Fruit fly (Drosophila melanogaster) whole organism, embryonic: ENCODE results near the gene Vm34Ca.
A peak's percentile ranks its signal among the peaks of the same experiment; 100 is the strongest.

Source experiments
- Atf-2 ChIP-seq: fragments of 200-800 bp; sonication (Bioruptor generic); optimal IDR thresholded peaks from 2 replicates; lab custom pipeline; 2016; ENCODE audit warnings: missing biosample characterization, missing genetic modification characterization
- Awh ChIP-seq: fragments of 200-800 bp; sonication (Bioruptor generic); IDR thresholded peaks from 2 replicates; pipeline ENCODE4, ENCODE4 v1.3.6; 2022; ENCODE audit warnings: missing biosample characterization, missing genetic modification characterization
- CG10274 ChIP-seq: fragments of 200-800 bp; sonication (Bioruptor generic); optimal IDR thresholded peaks from 3 replicates; lab custom pipeline; 2017; ENCODE audit warnings: missing biosample characterization, mild to moderate bottlenecking, missing genetic modification characterization
- CG10462 ChIP-seq: fragments of 200-800 bp; sonication (Bioruptor generic); optimal IDR thresholded peaks from 2 replicates; lab custom pipeline; 2016; ENCODE audit warnings: missing biosample characterization, missing genetic modification characterization
- CG10543 ChIP-seq: fragments of 200-800 bp; sonication (Bioruptor generic); optimal IDR thresholded peaks from 3 replicates; lab custom pipeline; 2017; ENCODE audit warnings: missing biosample characterization, mild to moderate bottlenecking, missing genetic modification characterization, moderate library complexity
- CG10654 ChIP-seq: fragments of 200-800 bp; sonication (Bioruptor generic); optimal IDR thresholded peaks from 2 replicates; lab custom pipeline; 2016; ENCODE audit warnings: missing biosample characterization, missing genetic modification characterization
- CG11504 ChIP-seq: fragments of 200-800 bp; sonication (Bioruptor generic); optimal IDR thresholded peaks from 3 replicates; lab custom pipeline; 2019; ENCODE audit warnings: missing biosample characterization, mild to moderate bottlenecking, missing genetic modification characterization, moderate library complexity
- CG13123 ChIP-seq: fragments of 200-800 bp; sonication (Bioruptor generic); optimal IDR thresholded peaks from 2 replicates; lab custom pipeline; 2016; ENCODE audit warnings: missing biosample characterization, missing genetic modification characterization
- CG13775 ChIP-seq: fragments of 200-800 bp; sonication (Bioruptor generic); optimal IDR thresholded peaks from 3 replicates; lab custom pipeline; 2017; ENCODE audit warnings: missing biosample characterization, mild to moderate bottlenecking, missing genetic modification characterization
- CG14965 ChIP-seq: fragments of 200-800 bp; sonication (Bioruptor generic); optimal IDR thresholded peaks from 2 replicates; lab custom pipeline; 2016; ENCODE audit warnings: missing biosample characterization, missing genetic modification characterization, borderline replicate concordance
- CG17186 ChIP-seq: fragments of 200-800 bp; sonication (Bioruptor generic); optimal IDR thresholded peaks from 3 replicates; lab custom pipeline; 2017; ENCODE audit warnings: missing biosample characterization, missing genetic modification reagents, missing genetic modification characterization
- CG18619 ChIP-seq: fragments of 200-800 bp; sonication (Bioruptor generic); optimal IDR thresholded peaks from 3 replicates; lab custom pipeline; 2017; ENCODE audit warnings: missing biosample characterization, mild to moderate bottlenecking, missing genetic modification characterization
- CG4282 ChIP-seq: fragments of 200-800 bp; sonication (Bioruptor generic); optimal IDR thresholded peaks from 2 replicates; lab custom pipeline; 2016; ENCODE audit warnings: missing biosample characterization, missing genetic modification characterization
- CG6765 ChIP-seq: fragments of 200-800 bp; sonication (Bioruptor generic); optimal IDR thresholded peaks from 3 replicates; lab custom pipeline; 2017; ENCODE audit warnings: missing biosample characterization, mild to moderate bottlenecking, missing genetic modification characterization
- CG7556 ChIP-seq: fragments of 200-800 bp; sonication (Bioruptor generic); optimal IDR thresholded peaks from 2 replicates; lab custom pipeline; 2017; ENCODE audit warnings: missing biosample characterization, mild to moderate bottlenecking, missing genetic modification characterization
- CG8359 ChIP-seq: fragments of 200-800 bp; sonication (Bioruptor generic); optimal IDR thresholded peaks from 2 replicates; lab custom pipeline; 2017; ENCODE audit warnings: missing biosample characterization, mild to moderate bottlenecking, missing genetic modification characterization, borderline replicate concordance
- CG8765 ChIP-seq: fragments of 200-800 bp; sonication (Bioruptor generic); IDR thresholded peaks from 2 replicates; pipeline ENCODE4 v1.3.6; 2022; ENCODE audit warnings: missing biosample characterization, missing genetic modification characterization
- CG9817 ChIP-seq: fragments of 200-800 bp; sonication (Bioruptor generic); optimal IDR thresholded peaks from 2 replicates; lab custom pipeline; 2018; ENCODE audit warnings: missing biosample characterization, mild to moderate bottlenecking, missing genetic modification characterization, moderate library complexity
- Dbx ChIP-seq: fragments of 200-800 bp; sonication (Bioruptor generic); IDR thresholded peaks from 3 replicates; pipeline ENCODE4 v1.3.6; 2022; ENCODE audit warnings: missing biosample characterization, missing genetic modification characterization
- Dref ChIP-seq: fragments of 200-800 bp; sonication (Bioruptor generic); IDR thresholded peaks from 2 replicates; pipeline ENCODE4 v1.3.6; 2022; ENCODE audit warnings: missing biosample characterization, missing genetic modification characterization
- Ets65A ChIP-seq: fragments of 200-800 bp; sonication (Bioruptor generic); peaks from one replicate; lab custom pipeline; 2016; ENCODE audit warnings: missing biosample characterization, missing genetic modification characterization
- HLH3B ChIP-seq: fragments of 200-800 bp; sonication (Bioruptor generic); IDR thresholded peaks from 2 replicates; pipeline ENCODE4 v1.3.6; 2022; ENCODE audit warnings: missing biosample characterization, missing genetic modification characterization
- Hr3 ChIP-seq: fragments of 200-800 bp; sonication (Bioruptor generic); optimal IDR thresholded peaks from 3 replicates; lab custom pipeline; 2016; ENCODE audit warnings: missing biosample characterization, missing genetic modification characterization
- Jarid2 ChIP-seq: fragments of 200-800 bp; sonication (Bioruptor generic); optimal IDR thresholded peaks from 3 replicates; lab custom pipeline; 2017; ENCODE audit warnings: mild to moderate bottlenecking, missing biosample characterization, missing genetic modification reagents, missing genetic modification characterization
- Lim3 ChIP-seq: fragments of 200-800 bp; sonication (Bioruptor generic); IDR thresholded peaks from 2 replicates; pipeline ENCODE4 v1.3.6; 2022; ENCODE audit warnings: missing biosample characterization, missing genetic modification characterization
- Mrtf ChIP-seq: fragments of 200-800 bp; sonication (Bioruptor generic); IDR thresholded peaks from 3 replicates; pipeline ENCODE4 v1.3.6; 2022; ENCODE audit warnings: missing biosample characterization, missing genetic modification characterization
- Oaz ChIP-seq: fragments of 200-800 bp; sonication (Bioruptor generic); IDR thresholded peaks from 2 replicates; pipeline ENCODE4 v1.3.6; 2022; ENCODE audit warnings: missing biosample characterization, missing genetic modification characterization
- Opbp ChIP-seq: fragments of 200-800 bp; sonication (Bioruptor generic); IDR thresholded peaks from 3 replicates; pipeline ENCODE4 v1.3.6; 2022; ENCODE audit warnings: missing biosample characterization, missing genetic modification characterization; ENCODE audit not compliant: partially characterized antibody
- PHDP ChIP-seq: fragments of 200-800 bp; sonication (Bioruptor generic); optimal IDR thresholded peaks from 3 replicates; lab custom pipeline; 2018; ENCODE audit warnings: missing biosample characterization, mild to moderate bottlenecking, missing genetic modification characterization, moderate library complexity
- Sry-δ ChIP-seq: fragments of 200-800 bp; sonication (Bioruptor generic); optimal IDR thresholded peaks from 2 replicates; lab custom pipeline; 2016; ENCODE audit warnings: missing biosample characterization, missing genetic modification characterization
- Xrp1 ChIP-seq: fragments of 200-800 bp; sonication (Bioruptor generic); IDR thresholded peaks from 2 replicates; pipeline ENCODE4 v1.3.6; 2022; ENCODE audit warnings: missing biosample characterization, missing genetic modification characterization
- YL-1 ChIP-seq: fragments of 200-800 bp; sonication (Bioruptor generic); optimal IDR thresholded peaks from 3 replicates; lab custom pipeline; 2017; ENCODE audit warnings: missing biosample characterization, mild to moderate bottlenecking, missing genetic modification characterization
- br ChIP-seq: fragments of >200 bp; optimal IDR thresholded peaks from 2 replicates; lab custom pipeline; 2017
- cato ChIP-seq: fragments of 200-800 bp; sonication (Bioruptor generic); optimal IDR thresholded peaks from 2 replicates; lab custom pipeline; 2016; ENCODE audit warnings: missing biosample characterization, missing genetic modification characterization, borderline replicate concordance
- crol ChIP-seq: fragments of 200-800 bp; sonication (Bioruptor generic); IDR thresholded peaks from 2 replicates; pipeline ENCODE4 v1.3.6; 2022; ENCODE audit warnings: missing biosample characterization, missing genetic modification characterization
- kni ChIP-seq: fragments of 200-800 bp; sonication (Bioruptor generic); optimal IDR thresholded peaks from 3 replicates; lab custom pipeline; 2017; ENCODE audit warnings: mild to moderate bottlenecking, missing biosample characterization, missing genetic modification reagents, missing genetic modification characterization
- knrl ChIP-seq: fragments of 200-800 bp; sonication (Bioruptor generic); IDR thresholded peaks from 3 replicates; pipeline ENCODE4 v1.3.6; 2022; ENCODE audit warnings: missing biosample characterization, missing genetic modification characterization; ENCODE audit not compliant: partially characterized antibody
- lmd ChIP-seq: fragments of 200-800 bp; sonication (Bioruptor generic); IDR thresholded peaks from 2 replicates; pipeline ENCODE4 v1.3.6; 2022; ENCODE audit warnings: missing biosample characterization, missing genetic modification characterization
- lov ChIP-seq, 2 experiments: fragments of 200-800 bp in 1 of 2; fragments of >200 bp in 1 of 2; sonication (Bioruptor generic) in 1 of 2; IDR thresholded peaks in 1 of 2; optimal IDR thresholded peaks in 1 of 2; 2 replicates in 1 of 2; 3 replicates in 1 of 2; pipeline versions ENCODE4 v1.3.6 to Lab custom; 2017 to 2022; ENCODE audit warnings: missing biosample characterization in 1 of 2, missing genetic modification characterization in 1 of 2
- maf-S ChIP-seq: fragments of 200-800 bp; sonication (Bioruptor generic); optimal IDR thresholded peaks from 2 replicates; lab custom pipeline; 2016; ENCODE audit warnings: missing biosample characterization, missing genetic modification characterization
- nerfin-2 ChIP-seq: fragments of 200-800 bp; sonication (Bioruptor generic); IDR thresholded peaks from 2 replicates; pipeline ENCODE4 v1.3.6; 2022; ENCODE audit warnings: missing biosample characterization, missing genetic modification characterization; ENCODE audit not compliant: partially characterized antibody
- psq ChIP-seq: fragments of 200-800 bp; sonication (Bioruptor generic); optimal IDR thresholded peaks from 2 replicates; lab custom pipeline; 2017; ENCODE audit warnings: missing biosample characterization, missing genetic modification characterization
- sd ChIP-seq: fragments of 200-800 bp; sonication (Bioruptor generic); optimal IDR thresholded peaks from 3 replicates; lab custom pipeline; 2018; ENCODE audit warnings: missing biosample characterization, mild to moderate bottlenecking, missing genetic modification characterization, moderate library complexity
- slou ChIP-seq: fragments of 200-800 bp; sonication (Bioruptor generic); optimal IDR thresholded peaks from 3 replicates; lab custom pipeline; 2016; ENCODE audit warnings: missing biosample characterization, missing genetic modification characterization
- sna ChIP-seq: fragments of 200-800 bp; sonication (Bioruptor generic); IDR thresholded peaks from 2 replicates; pipeline ENCODE4 v1.3.6; 2022; ENCODE audit warnings: missing biosample characterization, missing genetic modification characterization; ENCODE audit not compliant: partially characterized antibody
- tap ChIP-seq: fragments of 200-800 bp; optimal IDR thresholded peaks from 3 replicates; lab custom pipeline; 2019; ENCODE audit warnings: missing biosample characterization, mild to moderate bottlenecking, missing genetic modification characterization, moderate library complexity
- tna ChIP-seq: fragments of 200-800 bp; sonication (Bioruptor generic); IDR thresholded peaks from 2 replicates; pipeline ENCODE4 v1.3.6; 2022; ENCODE audit warnings: missing biosample characterization, missing genetic modification characterization; ENCODE audit not compliant: partially characterized antibody
- wdn ChIP-seq: fragments of 200-800 bp; sonication (Bioruptor generic); IDR thresholded peaks from 2 replicates; pipeline ENCODE4 v1.3.6; 2022; ENCODE audit warnings: missing biosample characterization, missing genetic modification characterization
- z ChIP-seq: fragments of 200-800 bp; sonication (Bioruptor generic); IDR thresholded peaks from 3 replicates; pipeline ENCODE4 v1.3.6; 2022; ENCODE audit warnings: missing biosample characterization, missing genetic modification characterization
- zfh1 ChIP-seq: fragments of 200-800 bp; sonication (Bioruptor generic); IDR thresholded peaks from 3 replicates; pipeline ENCODE4 v1.3.6; 2022; ENCODE audit warnings: missing biosample characterization, missing genetic modification characterization

The Vm34Ca gene

DNA sequence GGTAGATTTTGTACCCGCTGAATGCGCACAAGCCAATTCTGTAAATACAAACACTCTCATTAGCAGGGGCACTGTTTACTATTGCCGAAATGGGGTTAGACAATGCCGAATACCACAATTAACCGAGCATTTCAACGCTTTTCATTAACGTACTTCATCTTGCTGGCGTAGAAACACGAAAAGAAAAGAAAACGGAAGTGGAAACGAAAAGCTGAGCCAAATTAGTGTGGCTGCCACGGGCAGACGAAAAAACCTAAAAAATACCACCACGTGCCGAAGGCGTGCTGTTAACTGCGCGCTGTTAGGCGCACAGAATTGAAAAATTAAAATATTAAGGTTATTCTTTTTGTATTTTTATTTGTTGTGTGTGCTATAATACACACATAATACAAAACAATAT, 16.5 kb downstream of the Vm34Ca start, which contains the start of gene RpL24 (continued):
- TF ChIP-seq CG7556 (peak; percentile 71), CG10274 (GFP tag; lab: Kevin White, UChicago) (peak; percentile 87), Xrp1 (GFP tag; lab: Robert Waterston, UW) (peak; percentile 22), Lim3 (GFP tag; lab: Robert Waterston, UW) (no peak), CG8359 (GFP tag; lab: Kevin White, UChicago) (peak; percentile 85), Sry-δ (GFP tag; lab: Kevin White, UChicago) (peak; percentile 55), cato (GFP tag; lab: Kevin White, UChicago) (peak; percentile 66), knrl (no peak; the same call in 2 of the 3 replicates), CG17186 (GFP tag; lab: Kevin White, UChicago) (peak; percentile 99), PHDP (peak; percentile 91), z (GFP tag; lab: Robert Waterston, UW) (peak; percentile 71), CG10654 (peak; percentile 88), HLH3B (GFP tag; lab: Robert Waterston, UW) (peak; percentile 78), psq (peak; percentile 83), lmd (peak; percentile 57; the same call in 1 of the 2 replicates), Dref (GFP tag; lab: Robert Waterston, UW) (peak; percentile 31; the same call in 1 of the 2 replicates), Oaz (GFP tag; lab: Robert Waterston, UW) (peak; percentile 58), tap (tag; lab: Kevin White, UChicago) (peak; percentile 77), lov (optimal IDR thresholded peaks at IDR 0.05; lab: Kevin White, UChicago) (no peak), lov (GFP tag; IDR thresholded peaks at IDR 0.05; lab: Robert Waterston, UW) (peak; percentile 98), Hr3 (GFP tag; lab: Kevin White, UChicago) (peak; percentile 68), sna (no peak), CG18619 (peak; percentile 95), zfh1 (GFP tag; lab: Robert Waterston, UW) (peak; percentile 93), wdn (GFP tag; lab: Robert Waterston, UW) (peak; percentile 83), Dbx (GFP tag; lab: Robert Waterston, UW) (peak; percentile 89), Atf-2 (peak; percentile 83), slou (GFP tag; lab: Kevin White, UChicago) (peak; percentile 83), crol (peak; percentile 50), CG4282 (GFP tag; lab: Kevin White, UChicago) (peak; percentile 71), nerfin-2 (GFP tag; lab: Robert Waterston, UW) (no peak), Opbp (GFP tag; lab: Robert Waterston, UW) (0 out of 3 replicates have a peak, but pooled peaks have one; percentile 11), CG10543 (GFP tag; lab: Kevin White, UChicago) (peak; percentile 96), YL-1 (GFP tag; lab: Kevin White, UChicago) (peak; percentile 99), Mrtf (GFP tag; lab: Robert Waterston, UW) (peak; percentile 59; the same call in 2 of the 3 replicates), CG10462 (GFP tag; lab: Kevin White, UChicago) (peak; percentile 57), Ets65A (GFP tag; lab: Kevin White, UChicago) (peak; percentile 99), CG9817 (peak; percentile 84), CG8765 (GFP tag; lab: Robert Waterston, UW) (no peak), CG6765 (peak; percentile 99), Jarid2 (GFP tag; lab: Kevin White, UChicago) (peak; percentile 80), Awh (GFP tag; lab: Robert Waterston, UW) (peak; percentile 91), br (lab: Kevin White, UChicago) (no peak), kni (GFP tag; lab: Kevin White, UChicago) (peak; percentile 88), tna (no peak), CG11504 (tag; lab: Kevin White, UChicago) (peak; percentile 82), CG14965 (GFP tag; lab: Kevin White, UChicago) (peak; percentile 48), CG13123 (GFP tag; lab: Kevin White, UChicago) (peak; percentile 83), maf-S (GFP tag; lab: Kevin White, UChicago) (peak; percentile 90), sd (no peak), CG13775 (GFP tag; lab: Kevin White, UChicago) (peak; percentile 96)
